Worm (Caenorhabditis elegans): ENCODE results near the gene efn-2.

The efn-2 gene

DNA sequence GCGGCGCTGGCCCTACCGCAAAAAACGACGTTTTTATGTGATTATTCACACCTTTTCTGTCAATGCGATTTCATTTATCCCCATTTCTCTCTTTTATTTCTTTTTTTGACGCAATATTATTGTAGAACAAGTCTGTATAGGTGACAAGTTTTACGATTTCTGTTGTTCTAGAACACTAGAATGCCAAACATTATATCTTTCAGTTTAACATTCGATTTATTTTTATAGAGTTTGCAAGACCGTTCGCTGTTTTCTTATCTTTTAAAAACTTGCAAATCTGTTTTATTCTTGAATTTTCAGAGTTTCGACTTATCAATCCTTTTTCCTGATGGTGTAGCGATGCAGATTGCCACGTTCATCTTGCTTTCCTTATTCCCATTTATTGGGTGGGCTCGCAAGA is at the start of gene efn-2:
efn-2 (plus strand) TSS at position 301 of the 400 bp plus-strand sequence.
- TF ChIP-seq blmp-1 (tag; optimal IDR thresholded peaks at IDR 0.05) (peak; percentile 45), aha-1 (tag; optimal IDR thresholded peaks at IDR 0.05) (no peak)

- TF ChIP-seq aha-1 (tag; optimal IDR thresholded peaks at IDR 0.05) (no peak), nhr-20 (tag; optimal IDR thresholded peaks at IDR 0.05) (no peak)
Observed at ce11 chrIV:10530648-10531047, 45.5 kb upstream of the efn-2 start, which contains the start of gene T07G12.2. TSS of gene T07G12.2 (plus strand) at chrIV:10530709.

- no peak for TF ChIP-seq sptf-1 (tag; optimal IDR thresholded peaks at IDR 0.05)
- TF ChIP-seq fkh-8 (tag; optimal IDR thresholded peaks at IDR 0.05): no peak
- TF ChIP-seq xbp-1 (tag; optimal IDR thresholded peaks at IDR 0.05): no peak
- no peak for TF ChIP-seq mab-9 (GFP tag; IDR thresholded peaks at IDR 0.05)
- no peak for TF ChIP-seq lsy-2 (tag; optimal IDR thresholded peaks at IDR 0.05)
- TF ChIP-seq ztf-4 (tag; optimal IDR thresholded peaks at IDR 0.05): no peak
- no peak for TF ChIP-seq lin-13 (GFP tag; optimal IDR thresholded peaks at IDR 0.05)
- TF ChIP-seq nhr-12 (tag; optimal IDR thresholded peaks at IDR 0.05): no peak
- no peak for TF ChIP-seq fkh-10 (GFP tag; optimal IDR thresholded peaks at IDR 0.05)
- no peak for TF ChIP-seq zag-1 (tag; optimal IDR thresholded peaks at IDR 0.05)
- no peak for TF ChIP-seq dpl-1 (GFP tag; optimal IDR thresholded peaks at IDR 0.05)
- no peak for TF ChIP-seq ceh-8 (GFP tag; optimal IDR thresholded peaks at IDR 0.05)
- TF ChIP-seq unc-130 (tag; optimal IDR thresholded peaks at IDR 0.05): no peak
- no peak for TF ChIP-seq blmp-1 (tag; optimal IDR thresholded peaks at IDR 0.05)
- TF ChIP-seq ets-5 (GFP tag; IDR thresholded peaks at IDR 0.05): no peak
- TF ChIP-seq fkh-4 (tag; optimal IDR thresholded peaks at IDR 0.05; ENCODE audit: borderline replicate concordance): no peak
- TF ChIP-seq ceh-82 (tag; optimal IDR thresholded peaks at IDR 0.05): no peak
- TF ChIP-seq isw-1 (GFP tag; IDR thresholded peaks at IDR 0.05): no peak
Observed at ce11 chrIV:10533639-10534038, 42.5 kb upstream of the efn-2 start, which contains the start of gene T07G12.3. TSS of gene T07G12.3 (plus strand) at chrIV:10533939.

DNA sequence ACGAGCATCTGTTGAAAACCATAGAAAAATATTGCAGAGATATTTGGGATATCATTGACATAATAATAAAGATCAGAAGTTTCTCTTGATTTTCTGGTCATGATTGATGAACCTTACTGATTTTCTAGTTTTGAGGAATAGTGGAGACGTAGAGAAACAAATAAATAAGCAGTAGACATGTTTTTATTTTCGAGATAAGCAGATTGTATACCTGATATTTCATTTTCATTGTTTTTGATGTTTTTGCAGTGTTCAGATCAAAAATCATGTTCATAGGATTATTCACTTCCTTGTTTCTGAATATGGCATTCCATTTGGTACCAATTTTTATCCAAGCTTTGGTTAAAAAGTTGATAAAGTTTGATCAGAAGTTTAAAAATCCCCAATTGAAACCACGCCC is 37.6 kb upstream of the efn-2 start, which contains the start of gene T07G12.4:
T07G12.4 (minus strand) TSS at position 101 of the 400 bp plus-strand sequence.
- no peak for TF ChIP-seq lin-15B (tag; optimal IDR thresholded peaks at IDR 0.05)
- no peak for TF ChIP-seq lir-3 (tag; optimal IDR thresholded peaks at IDR 0.05; ENCODE audit: poor library complexity)
- no peak for TF ChIP-seq ztf-11 (tag; optimal IDR thresholded peaks at IDR 0.05)
- TF ChIP-seq pax-3 (tag; optimal IDR thresholded peaks at IDR 0.05): no peak
- no peak for TF ChIP-seq hlh-17 (GFP tag; optimal IDR thresholded peaks at IDR 0.05; ENCODE audit: borderline replicate concordance)
- TF ChIP-seq pqm-1 (tag; optimal IDR thresholded peaks at IDR 0.05): no peak
- TF ChIP-seq rnt-1 (tag; optimal IDR thresholded peaks at IDR 0.05): no peak
- no peak for TF ChIP-seq fkh-4 (tag; optimal IDR thresholded peaks at IDR 0.05; ENCODE audit: borderline replicate concordance)
- TF ChIP-seq skn-1 (tag; optimal IDR thresholded peaks at IDR 0.05): no peak

ce11 chrIV:10542283-10542682 is 33.9 kb upstream of the efn-2 start:
- TF ChIP-seq Y116A8C.19 (tag; optimal IDR thresholded peaks at IDR 0.05; ENCODE audit: borderline replicate concordance): no peak
- TF ChIP-seq elt-2 (tag; optimal IDR thresholded peaks at IDR 0.05): peak; percentile 52
- no peak for TF ChIP-seq efl-3 (GFP tag; optimal IDR thresholded peaks at IDR 0.05)
- no peak for TF ChIP-seq pag-3 (tag; optimal IDR thresholded peaks at IDR 0.05; ENCODE audit: borderline replicate concordance, insufficient read depth)
- no peak for TF ChIP-seq lin-13 (GFP tag; optimal IDR thresholded peaks at IDR 0.05)
- no peak for TF ChIP-seq nhr-28 (tag; optimal IDR thresholded peaks at IDR 0.05)
- no peak for TF ChIP-seq pax-3 (tag; optimal IDR thresholded peaks at IDR 0.05)
- TF ChIP-seq mef-2 (tag; optimal IDR thresholded peaks at IDR 0.05): no peak

Data from whole organism, L1 larva.